Worm (Caenorhabditis elegans) whole organism, midembryonic: ENCODE measurements around the gene C50D2.1.

Source experiments
- T22C8.4 ChIP-seq: fragments of 200-800 bp; sonication (Bioruptor generic); IDR thresholded peaks from 2 replicates; pipeline ENCODE4 v1.3.6; 2022; ENCODE audit warnings: missing genetic modification characterization, missing compliant biosample characterization
- cog-1 ChIP-seq: sonication (generic microtip); optimal IDR thresholded peaks from 2 replicates; lab custom pipeline; 2016; ENCODE audit warnings: missing genetic modification characterization, missing compliant biosample characterization
- flt-1 ChIP-seq: fragments of 200-800 bp; sonication (Bioruptor generic); IDR thresholded peaks from 2 replicates; pipeline ENCODE4 v1.3.6; 2022; ENCODE audit warnings: missing genetic modification characterization, missing compliant biosample characterization
- klf-2 ChIP-seq: fragments of 200-800 bp; sonication (Bioruptor generic); conservative IDR thresholded peaks from 2 replicates; pipeline ENCODE4 v1.3.6; 2022; ENCODE audit warnings: missing genetic modification reagents, missing genetic modification characterization, missing compliant biosample characterization
- med-1 ChIP-seq: sonication (generic microtip); optimal IDR thresholded peaks from 2 replicates; lab custom pipeline; 2017; ENCODE audit warnings: missing genetic modification characterization, mild to moderate bottlenecking, missing compliant biosample characterization, antibody characterized with exemption, missing genetic modification reagents; ENCODE audit not compliant: insufficient read depth
- ref-1 ChIP-seq: fragments of 200-800 bp; sonication (Bioruptor generic); conservative IDR thresholded peaks from 2 replicates; pipeline ENCODE4 v1.3.6; 2022; ENCODE audit warnings: missing genetic modification reagents, missing genetic modification characterization, missing compliant biosample characterization
- tab-1 ChIP-seq: fragments of 200-800 bp; sonication (Bioruptor generic); IDR thresholded peaks from 2 replicates; pipeline ENCODE4 v1.3.6; 2022; ENCODE audit warnings: missing genetic modification characterization, missing compliant biosample characterization
- ztf-23 ChIP-seq: fragments of 200-800 bp; sonication (Bioruptor generic); IDR thresholded peaks from 2 replicates; pipeline ENCODE4 v1.3.6; 2022; ENCODE audit warnings: missing genetic modification reagents, missing genetic modification characterization, missing compliant biosample characterization
- ztf-29 ChIP-seq: fragments of 200-800 bp; sonication (Bioruptor generic); IDR thresholded peaks from 2 replicates; pipeline ENCODE4 v1.3.6; 2022; ENCODE audit warnings: missing genetic modification reagents, missing genetic modification characterization, missing compliant biosample characterization

Gene C50D2.1

ce11 chrII:111267-111666, at the start of gene C50D2.1:
TSS of gene C50D2.1 (plus strand) at chrII:111567.
- TF ChIP-seq ztf-29 (GFP tag; lab: Robert Waterston, UW) (no peak), med-1 (GFP tag; lab: Kevin White, UChicago) (no peak), klf-2 (GFP tag; lab: Robert Waterston, UW) (no peak), tab-1 (GFP tag; lab: Robert Waterston, UW) (no peak), T22C8.4 (no peak), ztf-23 (no peak), ref-1 (no peak), cog-1 (tag; lab: Kevin White, UChicago) (no peak), flt-1 (GFP tag; lab: Robert Waterston, UW) (no peak)

- TF ChIP-seq ref-1 (no peak), klf-2 (GFP tag; lab: Robert Waterston, UW) (no peak), cog-1 (tag; lab: Kevin White, UChicago) (no peak), tab-1 (GFP tag; lab: Robert Waterston, UW) (no peak), ztf-23 (no peak), ztf-29 (GFP tag; lab: Robert Waterston, UW) (no peak), flt-1 (GFP tag; lab: Robert Waterston, UW) (no peak), med-1 (GFP tag; lab: Kevin White, UChicago) (no peak), T22C8.4 (no peak)
These were observed 45.9 kb upstream of the C50D2.1 start for ce11 chrII:65484-65883.

ce11 chrII:66322-66721, 45.0 kb upstream of the C50D2.1 start:
- peak; percentile 62; the same call in 1 of the 2 replicates for TF ChIP-seq flt-1 (GFP tag; lab: Robert Waterston, UW)
- TF ChIP-seq T22C8.4: no peak
- peak; percentile 90 for TF ChIP-seq cog-1 (tag; lab: Kevin White, UChicago)

ce11 chrII:67663-68062, 43.7 kb upstream of the C50D2.1 start:
- no peak for TF ChIP-seq med-1 (GFP tag; lab: Kevin White, UChicago)
- no peak for TF ChIP-seq T22C8.4
- no peak for TF ChIP-seq ref-1
- TF ChIP-seq ztf-29 (GFP tag; lab: Robert Waterston, UW): no peak
- TF ChIP-seq tab-1 (GFP tag; lab: Robert Waterston, UW): no peak
- TF ChIP-seq klf-2 (GFP tag; lab: Robert Waterston, UW): no peak
- no peak for TF ChIP-seq cog-1 (tag; lab: Kevin White, UChicago)
- no peak for TF ChIP-seq ztf-23
- TF ChIP-seq flt-1 (GFP tag; lab: Robert Waterston, UW): no peak

ce11 chrII:68757-69156, 42.6 kb upstream of the C50D2.1 start:
- no peak for TF ChIP-seq klf-2 (GFP tag; lab: Robert Waterston, UW)
- no peak for TF ChIP-seq flt-1 (GFP tag; lab: Robert Waterston, UW)
- no peak for TF ChIP-seq T22C8.4
- no peak for TF ChIP-seq ztf-29 (GFP tag; lab: Robert Waterston, UW)

ce11 chrII:69354-69753, 42.0 kb upstream of the C50D2.1 start, which contains the start of gene egl-26:
TSS of gene egl-26 (plus strand) at chrII:69654.
- no peak for TF ChIP-seq cog-1 (tag; lab: Kevin White, UChicago)
- TF ChIP-seq klf-2 (GFP tag; lab: Robert Waterston, UW): no peak
- no peak for TF ChIP-seq ztf-23
- TF ChIP-seq ref-1: no peak
- no peak for TF ChIP-seq flt-1 (GFP tag; lab: Robert Waterston, UW)
- no peak for TF ChIP-seq tab-1 (GFP tag; lab: Robert Waterston, UW)
- TF ChIP-seq med-1 (GFP tag; lab: Kevin White, UChicago): no peak
- no peak for TF ChIP-seq T22C8.4
- TF ChIP-seq ztf-29 (GFP tag; lab: Robert Waterston, UW): no peak

ce11 chrII:73329-73728, 38.0 kb upstream of the C50D2.1 start:
- no peak for TF ChIP-seq flt-1 (GFP tag; lab: Robert Waterston, UW)
- no peak for TF ChIP-seq cog-1 (tag; lab: Kevin White, UChicago)
- TF ChIP-seq med-1 (GFP tag; lab: Kevin White, UChicago): no peak
- TF ChIP-seq ref-1: no peak
- no peak for TF ChIP-seq klf-2 (GFP tag; lab: Robert Waterston, UW)
- no peak for TF ChIP-seq T22C8.4
- TF ChIP-seq tab-1 (GFP tag; lab: Robert Waterston, UW): no peak
- no peak for TF ChIP-seq ztf-29 (GFP tag; lab: Robert Waterston, UW)
- TF ChIP-seq ztf-23: no peak

- TF ChIP-seq ztf-29 (GFP tag; lab: Robert Waterston, UW) (no peak), tab-1 (GFP tag; lab: Robert Waterston, UW) (no peak), ztf-23 (no peak), T22C8.4 (no peak)
These were observed 37.5 kb upstream of the C50D2.1 start for ce11 chrII:73892-74291.

ce11 chrII:75831-76230, 35.5 kb upstream of the C50D2.1 start:
- TF ChIP-seq med-1 (GFP tag; lab: Kevin White, UChicago) (no peak), cog-1 (tag; lab: Kevin White, UChicago) (no peak), ztf-23 (no peak), flt-1 (GFP tag; lab: Robert Waterston, UW) (no peak), ref-1 (no peak), ztf-29 (GFP tag; lab: Robert Waterston, UW) (no peak), klf-2 (GFP tag; lab: Robert Waterston, UW) (no peak), tab-1 (GFP tag; lab: Robert Waterston, UW) (no peak), T22C8.4 (no peak)

ce11 chrII:76662-77061, 34.7 kb upstream of the C50D2.1 start:
- no peak for TF ChIP-seq tab-1 (GFP tag; lab: Robert Waterston, UW)
- no peak for TF ChIP-seq ref-1
- TF ChIP-seq T22C8.4: no peak
- no peak for TF ChIP-seq ztf-29 (GFP tag; lab: Robert Waterston, UW)
- no peak for TF ChIP-seq med-1 (GFP tag; lab: Kevin White, UChicago)
- TF ChIP-seq cog-1 (tag; lab: Kevin White, UChicago): no peak
- no peak for TF ChIP-seq ztf-23
- no peak for TF ChIP-seq klf-2 (GFP tag; lab: Robert Waterston, UW)
- TF ChIP-seq flt-1 (GFP tag; lab: Robert Waterston, UW): no peak
